Worm (Caenorhabditis elegans) whole organism, mixed stage, embryonic: ENCODE data around the gene mlc-3.

Experiments used
- lin-32 ChIP-seq: fragments of 200-800 bp; sonication (Bioruptor generic); optimal IDR thresholded peaks from 2 replicates; lab custom pipeline; 2018; ENCODE audit warnings: mild to moderate bottlenecking, missing genetic modification characterization, missing compliant biosample characterization
- nhr-237 ChIP-seq: fragments of 150-350 bp; optimal IDR thresholded peaks from 2 replicates; lab custom pipeline; 2014; ENCODE audit warnings: missing biosample characterization, missing genetic modification characterization
- snpc-4 ChIP-seq: fragments of 150-350 bp; optimal IDR thresholded peaks from 2 replicates; lab custom pipeline; 2014; ENCODE audit warnings: missing biosample characterization, missing genetic modification characterization

ce11 chrIII:5564799-5565198 lies at the start of gene mlc-3:
- TF ChIP-seq lin-32 (GFP tag; lab: Kevin White, UChicago), result no peak
- no peak for TF ChIP-seq nhr-237 (tag; lab: Kevin White, UChicago)
- no peak for TF ChIP-seq snpc-4 (tag; lab: Kevin White, UChicago)
